Fruit fly (Drosophila melanogaster) whole organism, embryonic: ENCODE data around the gene CG8420.

Experiments used
- Atf6 ChIP-seq: fragments of 200-800 bp; sonication (Bioruptor generic); IDR thresholded peaks from 2 replicates; pipeline ENCODE4 v1.3.6; 2022; ENCODE audit warnings: missing biosample characterization, missing genetic modification characterization
- CG10267 ChIP-seq: fragments of 200-800 bp; sonication (Bioruptor generic); optimal IDR thresholded peaks from 2 replicates; lab custom pipeline; 2018; ENCODE audit warnings: missing biosample characterization, mild to moderate bottlenecking, missing genetic modification characterization, moderate library complexity
- CG1233 ChIP-seq: fragments of 200-800 bp; sonication (Bioruptor generic); optimal IDR thresholded peaks from 4 replicates; lab custom pipeline; 2018; ENCODE audit warnings: missing biosample characterization, mild to moderate bottlenecking, missing genetic modification characterization
- CG13296 ChIP-seq: fragments of 200-800 bp; sonication (Bioruptor generic); optimal IDR thresholded peaks from 3 replicates; lab custom pipeline; 2018; ENCODE audit warnings: missing biosample characterization, mild to moderate bottlenecking, missing genetic modification characterization
- CG15073 ChIP-seq: fragments of 200-800 bp; sonication (Bioruptor generic); optimal IDR thresholded peaks from 2 replicates; lab custom pipeline; 2016; ENCODE audit warnings: missing biosample characterization, missing genetic modification characterization
- CG17359 ChIP-seq: fragments of 200-800 bp; sonication (Bioruptor generic); optimal IDR thresholded peaks from 3 replicates; lab custom pipeline; 2018; ENCODE audit warnings: missing biosample characterization, mild to moderate bottlenecking, missing genetic modification characterization, moderate library complexity
- CG18262 ChIP-seq: fragments of 200-800 bp; optimal IDR thresholded peaks from 3 replicates; lab custom pipeline; 2019; ENCODE audit warnings: missing biosample characterization, mild to moderate bottlenecking, missing genetic modification characterization, moderate library complexity
- CG1832 ChIP-seq: fragments of 200-800 bp; sonication (Bioruptor generic); optimal IDR thresholded peaks from 2 replicates; lab custom pipeline; 2017; ENCODE audit warnings: missing biosample characterization, mild to moderate bottlenecking, missing genetic modification characterization, inconsistent platforms
- CG18599 ChIP-seq: fragments of 200-800 bp; sonication (Bioruptor generic); optimal IDR thresholded peaks from 3 replicates; lab custom pipeline; 2017; ENCODE audit warnings: missing biosample characterization, missing genetic modification characterization, mild to moderate bottlenecking, moderate library complexity, missing genetic modification reagents
- CG2120 ChIP-seq: fragments of 200-800 bp; sonication (Bioruptor generic); optimal IDR thresholded peaks from 3 replicates; lab custom pipeline; 2016; ENCODE audit warnings: missing biosample characterization, missing genetic modification characterization
- CG3065 ChIP-seq: fragments of 200-800 bp; sonication (Bioruptor generic); optimal IDR thresholded peaks from 2 replicates; lab custom pipeline; 2016; ENCODE audit warnings: missing biosample characterization, missing genetic modification characterization
- CG31388 ChIP-seq: fragments of 200-800 bp; sonication (Bioruptor generic); optimal IDR thresholded peaks from 2 replicates; lab custom pipeline; 2016; ENCODE audit warnings: missing biosample characterization, missing genetic modification characterization
- CG32532 ChIP-seq: fragments of 200-800 bp; sonication (Bioruptor generic); IDR thresholded peaks from 2 replicates; pipeline ENCODE4 v1.3.6; 2022; ENCODE audit warnings: missing biosample characterization, missing genetic modification characterization
- CG3847 ChIP-seq: fragments of 200-800 bp; sonication (Bioruptor generic); IDR thresholded peaks from 2 replicates; pipeline ENCODE4 v1.3.6; 2022; ENCODE audit warnings: missing biosample characterization, missing genetic modification characterization
- CG4404 ChIP-seq: fragments of 200-800 bp; sonication (Bioruptor generic); IDR thresholded peaks from 2 replicates; pipeline ENCODE4 v1.3.6; 2022; ENCODE audit warnings: missing biosample characterization, missing genetic modification characterization
- CG7271 ChIP-seq: fragments of 200-800 bp; sonication (Bioruptor generic); optimal IDR thresholded peaks from 2 replicates; lab custom pipeline; 2018; ENCODE audit warnings: missing biosample characterization, mild to moderate bottlenecking, missing genetic modification characterization, moderate library complexity
- CG8290 ChIP-seq, 3 experiments: fragments of 200-800 bp; sonication (Bioruptor generic); optimal IDR thresholded peaks; 2 replicates each; lab custom pipeline; 2016 to 2019; ENCODE audit warnings: missing biosample characterization in 3 of 3, missing genetic modification characterization in 3 of 3, mild to moderate bottlenecking in 2 of 3, moderate library complexity in 1 of 3
- Chrac-16 ChIP-seq: fragments of 200-800 bp; sonication (Bioruptor generic); optimal IDR thresholded peaks from 3 replicates; lab custom pipeline; 2016; ENCODE audit warnings: missing biosample characterization, missing genetic modification characterization
- D19A ChIP-seq: fragments of 200-800 bp; optimal IDR thresholded peaks from 3 replicates; lab custom pipeline; 2019; ENCODE audit warnings: missing biosample characterization, mild to moderate bottlenecking, missing genetic modification characterization, moderate library complexity
- Dad ChIP-seq: fragments of 200-800 bp; sonication (Bioruptor generic); optimal IDR thresholded peaks from 3 replicates; lab custom pipeline; 2016; ENCODE audit warnings: missing biosample characterization, missing genetic modification characterization
- E2f2 ChIP-seq: fragments of 200-800 bp; sonication (Bioruptor generic); IDR thresholded peaks from 2 replicates; pipeline ENCODE4 v1.3.6; 2022; ENCODE audit warnings: missing biosample characterization, missing genetic modification characterization
- Fer2 ChIP-seq: fragments of 200-800 bp; sonication (Bioruptor generic); optimal IDR thresholded peaks from 2 replicates; lab custom pipeline; 2018; ENCODE audit warnings: missing biosample characterization, mild to moderate bottlenecking, missing genetic modification characterization, moderate library complexity
- HLH54F ChIP-seq: fragments of 200-800 bp; sonication (Bioruptor generic); optimal IDR thresholded peaks from 3 replicates; lab custom pipeline; 2016; ENCODE audit warnings: missing biosample characterization, missing genetic modification characterization
- HLHmδ ChIP-seq: fragments of 200-800 bp; sonication (Bioruptor generic); optimal IDR thresholded peaks from 2 replicates; lab custom pipeline; 2018; ENCODE audit warnings: missing biosample characterization, mild to moderate bottlenecking, missing genetic modification characterization, moderate library complexity
- Hand ChIP-seq: fragments of 200-800 bp; sonication (Bioruptor generic); optimal IDR thresholded peaks from 2 replicates; lab custom pipeline; 2017; ENCODE audit warnings: mild to moderate bottlenecking, missing biosample characterization, missing genetic modification reagents, missing genetic modification characterization
- Myb ChIP-seq: fragments of 200-800 bp; sonication (Bioruptor generic); optimal IDR thresholded peaks from 2 replicates; lab custom pipeline; 2016; ENCODE audit warnings: missing biosample characterization, missing genetic modification characterization
- Nf-YA ChIP-seq: fragments of 200-800 bp; sonication (Bioruptor generic); IDR thresholded peaks from 2 replicates; pipeline ENCODE4 v1.3.6; 2022; ENCODE audit warnings: missing biosample characterization, missing genetic modification characterization
- Scr ChIP-seq: fragments of 200-800 bp; sonication (Bioruptor generic); IDR thresholded peaks from 2 replicates; pipeline ENCODE4 v1.3.6; 2022; ENCODE audit warnings: missing biosample characterization, missing genetic modification characterization; ENCODE audit not compliant: partially characterized antibody
- Side ChIP-seq: fragments of 200-800 bp; sonication (Bioruptor generic); optimal IDR thresholded peaks from 2 replicates; lab custom pipeline; 2016; ENCODE audit warnings: missing biosample characterization, missing genetic modification characterization
- abd-A ChIP-seq: fragments of 200-800 bp; sonication (Bioruptor generic); optimal IDR thresholded peaks from 3 replicates; lab custom pipeline; 2019; ENCODE audit warnings: missing biosample characterization, mild to moderate bottlenecking, missing genetic modification characterization, moderate library complexity
- amos ChIP-seq: fragments of 200-800 bp; sonication (Bioruptor generic); IDR thresholded peaks from 2 replicates; pipeline ENCODE4 v1.3.6; 2022; ENCODE audit warnings: missing biosample characterization, missing genetic modification characterization; ENCODE audit not compliant: partially characterized antibody
- aop ChIP-seq: fragments of 200-800 bp; sonication (Bioruptor generic); IDR thresholded peaks from 2 replicates; pipeline ENCODE4 v1.3.6; 2022; ENCODE audit warnings: missing biosample characterization, missing genetic modification characterization
- bbx ChIP-seq: fragments of 200-800 bp; sonication (Bioruptor generic); IDR thresholded peaks from 2 replicates; pipeline ENCODE4 v1.3.6; 2022; ENCODE audit warnings: missing biosample characterization, missing genetic modification characterization; ENCODE audit not compliant: partially characterized antibody
- br ChIP-seq: fragments of >200 bp; optimal IDR thresholded peaks from 2 replicates; lab custom pipeline; 2017
- dimm ChIP-seq: fragments of 200-800 bp; sonication (Bioruptor generic); IDR thresholded peaks from 2 replicates; pipeline ENCODE4 v1.3.6; 2022; ENCODE audit warnings: missing biosample characterization, missing genetic modification characterization
- dysf ChIP-seq: fragments of 200-800 bp; sonication (Bioruptor generic); IDR thresholded peaks from 3 replicates; pipeline ENCODE4 v1.3.6; 2022; ENCODE audit warnings: missing biosample characterization, missing genetic modification characterization
- exex ChIP-seq: fragments of 200-800 bp; sonication (Bioruptor generic); optimal IDR thresholded peaks from 4 replicates; lab custom pipeline; 2018; ENCODE audit warnings: missing biosample characterization, mild to moderate bottlenecking, missing genetic modification characterization, moderate library complexity
- eyg ChIP-seq: fragments of 200-800 bp; sonication (Bioruptor generic); optimal IDR thresholded peaks from 3 replicates; lab custom pipeline; 2016; ENCODE audit warnings: missing biosample characterization, missing genetic modification characterization
- fd96Cb ChIP-seq: fragments of 200-800 bp; sonication (Bioruptor generic); optimal IDR thresholded peaks from 2 replicates; lab custom pipeline; 2018; ENCODE audit warnings: missing biosample characterization, mild to moderate bottlenecking, missing genetic modification characterization, moderate library complexity
- gro ChIP-seq: fragments of 200-800 bp; sonication (Bioruptor generic); optimal IDR thresholded peaks from 2 replicates; lab custom pipeline; 2016; ENCODE audit warnings: missing biosample characterization, missing genetic modification characterization
- hbn ChIP-seq: fragments of 200-800 bp; sonication (Bioruptor generic); IDR thresholded peaks from 2 replicates; pipeline ENCODE4 v1.3.6; 2022; ENCODE audit warnings: missing biosample characterization, missing genetic modification characterization; ENCODE audit not compliant: partially characterized antibody
- hkb ChIP-seq, 2 experiments: fragments of 200-800 bp in 1 of 2; fragments of >200 bp in 1 of 2; sonication (Bioruptor generic) in 1 of 2; IDR thresholded peaks in 1 of 2; optimal IDR thresholded peaks in 1 of 2; 2 replicates each; pipeline versions ENCODE4 v1.3.6 to Lab custom; 2017 to 2022; ENCODE audit warnings: missing biosample characterization in 1 of 2, missing genetic modification characterization in 1 of 2
- lab ChIP-seq: fragments of 200-800 bp; sonication (Bioruptor generic); optimal IDR thresholded peaks from 3 replicates; lab custom pipeline; 2017; ENCODE audit warnings: missing biosample characterization, missing genetic modification characterization, mild to moderate bottlenecking, moderate library complexity, missing genetic modification reagents
- lmd ChIP-seq: fragments of 200-800 bp; sonication (Bioruptor generic); IDR thresholded peaks from 2 replicates; pipeline ENCODE4 v1.3.6; 2022; ENCODE audit warnings: missing biosample characterization, missing genetic modification characterization
- maf-S ChIP-seq: fragments of 200-800 bp; sonication (Bioruptor generic); optimal IDR thresholded peaks from 2 replicates; lab custom pipeline; 2016; ENCODE audit warnings: missing biosample characterization, missing genetic modification characterization
- mam ChIP-seq: fragments of 200-800 bp; sonication (Bioruptor generic); optimal IDR thresholded peaks from 3 replicates; lab custom pipeline; 2016; ENCODE audit warnings: missing biosample characterization, missing genetic modification characterization
- sd ChIP-seq: fragments of 200-800 bp; sonication (Bioruptor generic); optimal IDR thresholded peaks from 3 replicates; lab custom pipeline; 2018; ENCODE audit warnings: missing biosample characterization, mild to moderate bottlenecking, missing genetic modification characterization, moderate library complexity
- sens ChIP-seq: fragments of 200-800 bp; sonication (Bioruptor generic); peaks from one replicate; lab custom pipeline; 2016; ENCODE audit warnings: missing biosample characterization, missing genetic modification characterization
- seq ChIP-seq: fragments of 200-800 bp; sonication (Bioruptor generic); IDR thresholded peaks from 2 replicates; pipeline ENCODE4 v1.3.6; 2022; ENCODE audit warnings: missing biosample characterization, missing genetic modification characterization
- zen2 ChIP-seq: fragments of 200-800 bp; sonication (Bioruptor generic); IDR thresholded peaks from 3 replicates; pipeline ENCODE4 v1.3.6; 2022; ENCODE audit warnings: missing biosample characterization, missing genetic modification characterization; ENCODE audit not compliant: partially characterized antibody

The CG8420 gene

DNA sequence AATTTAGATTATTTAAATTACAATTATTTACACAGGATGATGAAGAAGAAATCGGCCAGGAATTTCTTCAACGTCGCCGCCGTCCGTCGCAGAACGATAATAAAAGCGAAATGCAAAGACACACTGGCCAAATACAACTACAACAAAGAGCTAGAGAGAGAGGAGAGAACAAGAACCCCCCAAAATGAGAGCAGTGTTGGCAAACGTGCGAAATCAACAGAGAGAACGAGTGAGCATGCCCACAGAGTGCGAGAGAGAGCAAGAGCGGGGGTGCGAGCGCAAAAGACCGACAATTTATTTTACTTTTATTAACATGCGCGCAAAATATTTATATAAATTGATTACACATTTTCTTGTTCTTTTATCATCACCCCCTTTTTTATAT is 9.6 kb upstream of the CG8420 start (continued):
- TF ChIP-seq CG4404 (GFP tag; lab: Robert Waterston, UW): no peak
- no peak for TF ChIP-seq eyg (GFP tag; lab: Kevin White, UChicago)
- TF ChIP-seq Hand: peak; percentile 33
- no peak for TF ChIP-seq br (lab: Kevin White, UChicago)
- no peak for TF ChIP-seq CG1233 (GFP tag; lab: Kevin White, UChicago)
- TF ChIP-seq CG3065: peak; percentile 8
- no peak for TF ChIP-seq E2f2 (GFP tag; lab: Robert Waterston, UW)
- TF ChIP-seq CG1832 (GFP tag; lab: Kevin White, UChicago): peak; percentile 32
- no peak for TF ChIP-seq CG18262 (tag; lab: Kevin White, UChicago)
- TF ChIP-seq D19A (tag; lab: Kevin White, UChicago): peak; percentile 28
- TF ChIP-seq CG2120 (GFP tag; lab: Kevin White, UChicago): peak; percentile 18
- no peak for TF ChIP-seq maf-S (GFP tag; lab: Kevin White, UChicago)
- no peak for TF ChIP-seq Scr (GFP tag; lab: Robert Waterston, UW)
- no peak for TF ChIP-seq Myb (GFP tag; lab: Kevin White, UChicago)
- no peak for TF ChIP-seq lmd
- peak; percentile 60 for TF ChIP-seq lab (GFP tag; lab: Kevin White, UChicago)
- TF ChIP-seq CG3847: 0 out of 2 replicates have a peak, but pooled peaks have one; percentile 12
- no peak for TF ChIP-seq Dad (GFP tag; lab: Kevin White, UChicago)
- TF ChIP-seq sd (tag; lab: Kevin White, UChicago): peak; percentile 35
- TF ChIP-seq exex: no peak
- TF ChIP-seq abd-A (tag; lab: Kevin White, UChicago): peak; percentile 44
- TF ChIP-seq fd96Cb (tag; lab: Kevin White, UChicago): no peak
- peak; percentile 23 for TF ChIP-seq HLHmδ
- no peak for TF ChIP-seq Chrac-16 (GFP tag; lab: Kevin White, UChicago)
- no peak for TF ChIP-seq Nf-YA (GFP tag; lab: Robert Waterston, UW)
- no peak for TF ChIP-seq aop
- no peak for TF ChIP-seq CG8290 (GFP tag; optimal IDR thresholded peaks at IDR 0.05; lab: Kevin White, UChicago)
- peak in 1 of 2 experiments; percentile 11 for TF ChIP-seq CG8290 (tag; optimal IDR thresholded peaks at IDR 0.05; lab: Kevin White, UChicago)
- no peak for TF ChIP-seq Side (GFP tag; lab: Kevin White, UChicago)
- TF ChIP-seq HLH54F: no peak
- TF ChIP-seq CG15073: no peak
- TF ChIP-seq Atf6 (GFP tag; lab: Robert Waterston, UW): peak; percentile 23; the same call in 1 of the 2 replicates
- no peak for TF ChIP-seq bbx (GFP tag; lab: Robert Waterston, UW)
- TF ChIP-seq seq: peak; percentile 71; the same call in 1 of the 2 replicates
- TF ChIP-seq dimm (GFP tag; lab: Robert Waterston, UW): no peak
- TF ChIP-seq mam (GFP tag; lab: Kevin White, UChicago): no peak
- TF ChIP-seq CG10267: peak; percentile 89
- TF ChIP-seq gro (GFP tag; lab: Kevin White, UChicago): peak; percentile 9
- peak; percentile 52 for TF ChIP-seq CG18599 (GFP tag; lab: Kevin White, UChicago)
- no peak for TF ChIP-seq Fer2 (tag; lab: Kevin White, UChicago)
- TF ChIP-seq CG13296 (GFP tag; lab: Kevin White, UChicago): peak; percentile 63
- no peak for TF ChIP-seq CG7271 (tag; lab: Kevin White, UChicago)
- TF ChIP-seq hbn (GFP tag; lab: Robert Waterston, UW): peak; percentile 42
- TF ChIP-seq hkb (optimal IDR thresholded peaks at IDR 0.05; lab: Kevin White, UChicago): no peak
- peak; percentile 45; the same call in 1 of the 2 replicates for TF ChIP-seq hkb (GFP tag; IDR thresholded peaks at IDR 0.05; lab: Robert Waterston, UW)
- TF ChIP-seq CG32532 (GFP tag; lab: Robert Waterston, UW): peak; percentile 74
- TF ChIP-seq amos: no peak
- no peak for TF ChIP-seq zen2 (GFP tag; lab: Robert Waterston, UW)
- peak; percentile 80 for TF ChIP-seq sens (GFP tag; lab: Kevin White, UChicago)
- no peak for TF ChIP-seq CG17359 (tag; lab: Kevin White, UChicago)
- TF ChIP-seq dysf (GFP tag; lab: Robert Waterston, UW): peak; percentile 16; the same call in 1 of the 3 replicates
- TF ChIP-seq CG31388 (GFP tag; lab: Kevin White, UChicago): no peak
